Worm (Caenorhabditis elegans) whole organism, early embryonic: ENCODE data around the gene srh-239.

ENCODE experiments used
- B0310.2 ChIP-seq: sonication (generic microtip); optimal IDR thresholded peaks from 2 replicates; lab custom pipeline; 2016; ENCODE audit warnings: mild to moderate bottlenecking, missing genetic modification characterization, missing compliant biosample characterization
- F13C5.2 ChIP-seq: sonication (generic microtip); optimal IDR thresholded peaks from 2 replicates; lab custom pipeline; 2017; ENCODE audit warnings: mild to moderate bottlenecking, missing genetic modification characterization, inconsistent platforms, missing compliant biosample characterization
- aly-1 ChIP-seq: sonication (generic microtip); optimal IDR thresholded peaks from 2 replicates; lab custom pipeline; 2016; ENCODE audit warnings: missing genetic modification characterization, missing compliant biosample characterization
- ama-1 ChIP-seq: fragments of 150-350 bp; optimal IDR thresholded peaks from 2 replicates; lab custom pipeline; 2014
- ceh-13 ChIP-seq: fragments of 200-800 bp; sonication (Bioruptor generic); optimal IDR thresholded peaks from 2 replicates; lab custom pipeline; 2018; ENCODE audit warnings: mild to moderate bottlenecking, missing genetic modification characterization, missing compliant biosample characterization
- ceh-36 ChIP-seq: sonication (generic microtip); optimal IDR thresholded peaks from 2 replicates; lab custom pipeline; 2016; ENCODE audit warnings: missing genetic modification characterization, inconsistent platforms, missing compliant biosample characterization
- ets-7 ChIP-seq: sonication (generic microtip); optimal IDR thresholded peaks from 2 replicates; lab custom pipeline; 2016; ENCODE audit warnings: missing genotype, missing genetic modification characterization, missing compliant biosample characterization
- flt-1 ChIP-seq: fragments of 200-800 bp; sonication (Bioruptor generic); IDR thresholded peaks from 2 replicates; pipeline ENCODE4 v1.3.6; 2022; ENCODE audit warnings: missing genetic modification characterization, missing compliant biosample characterization
- hmbx-1 ChIP-seq: sonication (generic microtip); optimal IDR thresholded peaks from 2 replicates; lab custom pipeline; 2016; ENCODE audit warnings: mild to moderate bottlenecking, missing genetic modification characterization, missing compliant biosample characterization
- hmg-4 ChIP-seq: fragments of 200-800 bp; sonication (Bioruptor generic); optimal IDR thresholded peaks from 2 replicates; lab custom pipeline; 2018; ENCODE audit warnings: mild to moderate bottlenecking, missing genetic modification characterization, missing compliant biosample characterization
- hnd-1 ChIP-seq: sonication (generic microtip); optimal IDR thresholded peaks from 2 replicates; lab custom pipeline; 2016; ENCODE audit warnings: missing genetic modification characterization, missing compliant biosample characterization
- pes-1 ChIP-seq: fragments of 200-800 bp; sonication (Bioruptor generic); IDR thresholded peaks from 2 replicates; pipeline ENCODE4 v1.3.6; 2022; ENCODE audit warnings: missing genetic modification reagents, missing genetic modification characterization, missing compliant biosample characterization
- scrt-1 ChIP-seq: fragments of 200-800 bp; sonication (Bioruptor generic); IDR thresholded peaks from 2 replicates; pipeline ENCODE4 v1.3.6; 2022; ENCODE audit warnings: missing genetic modification characterization, missing compliant biosample characterization
- sea-1 ChIP-seq: fragments of 200-800 bp; sonication (Bioruptor generic); conservative IDR thresholded peaks from 2 replicates; pipeline ENCODE4 v1.3.6; 2022; ENCODE audit warnings: missing genetic modification characterization, missing compliant biosample characterization
- tbx-11 ChIP-seq: fragments of 200-800 bp; sonication (Bioruptor generic); IDR thresholded peaks from 2 replicates; pipeline ENCODE4 v1.3.6; 2022; ENCODE audit warnings: missing genetic modification characterization, missing compliant biosample characterization
- tbx-37 ChIP-seq: fragments of 200-800 bp; sonication (Bioruptor generic); conservative IDR thresholded peaks from 2 replicates; pipeline ENCODE4 v1.3.6; 2022; ENCODE audit warnings: missing genetic modification reagents, missing genetic modification characterization, missing compliant biosample characterization
- tra-4 ChIP-seq: sonication (generic microtip); optimal IDR thresholded peaks from 2 replicates; lab custom pipeline; 2017; ENCODE audit warnings: missing genetic modification characterization, missing compliant biosample characterization

The srh-239 gene

DNA sequence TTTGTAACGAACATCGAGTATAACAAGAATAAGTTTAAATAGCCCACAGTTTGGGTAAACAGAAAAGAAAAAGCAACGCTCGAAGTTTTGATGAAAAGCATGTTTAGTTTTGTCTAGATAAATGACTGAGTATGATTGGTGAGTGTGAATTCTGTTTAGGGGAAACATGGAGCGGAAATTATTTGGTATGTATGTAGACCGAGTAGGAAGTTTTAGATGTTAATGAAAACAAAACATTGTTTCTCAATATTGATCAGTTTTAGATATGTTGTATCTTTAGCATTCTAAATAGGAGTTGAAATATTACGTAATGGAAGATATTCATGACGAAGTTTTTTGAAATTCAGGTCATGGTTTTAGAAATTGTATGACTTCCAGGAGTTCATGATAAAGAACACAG is 32.9 kb upstream of the srh-239 start, which contains the start of gene srbc-63:
srbc-63 (minus strand) TSS at position 101 of the 400 bp plus-strand sequence.
- TF ChIP-seq flt-1: no peak
- TF ChIP-seq hmbx-1 (tag; lab: Kevin White, UChicago): no peak
- TF ChIP-seq tbx-11 (GFP tag; lab: Robert Waterston, UW): no peak
- TF ChIP-seq sea-1: no peak
- TF ChIP-seq tbx-37: no peak
- TF ChIP-seq ceh-36: no peak

DNA sequence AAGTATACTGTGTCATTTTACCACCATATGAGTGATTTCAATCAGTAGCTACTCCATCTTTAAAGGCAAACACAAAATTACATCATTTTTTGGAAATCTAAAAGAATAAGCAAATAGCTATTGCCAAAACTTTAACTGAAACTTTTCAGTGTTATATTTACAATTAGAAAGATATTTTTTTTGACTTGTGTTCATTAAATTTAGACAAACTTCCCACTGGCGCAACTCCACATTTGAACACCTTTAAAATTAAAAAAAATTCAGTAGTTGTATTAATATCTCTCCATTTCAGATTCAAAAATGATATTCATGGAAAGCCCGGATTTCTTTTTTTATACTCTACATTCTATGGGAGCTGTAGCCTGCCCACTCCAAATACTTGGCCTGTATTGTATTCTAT is 31.7 kb upstream of the srh-239 start, which contains the start of gene srh-264:
srh-264 (plus strand) TSS at position 301 of the 400 bp plus-strand sequence.
- TF ChIP-seq sea-1 (no peak), B0310.2 (tag; lab: Kevin White, UChicago) (no peak), tra-4 (tag; lab: Kevin White, UChicago) (no peak), aly-1 (tag; lab: Kevin White, UChicago) (no peak), ets-7 (no peak), pes-1 (no peak), ceh-13 (no peak), ama-1 (lab: Kevin White, UChicago) (no peak), hnd-1 (tag; lab: Kevin White, UChicago) (no peak), ceh-36 (no peak), F13C5.2 (tag; lab: Kevin White, UChicago) (no peak), tbx-11 (GFP tag; lab: Robert Waterston, UW) (no peak)

DNA sequence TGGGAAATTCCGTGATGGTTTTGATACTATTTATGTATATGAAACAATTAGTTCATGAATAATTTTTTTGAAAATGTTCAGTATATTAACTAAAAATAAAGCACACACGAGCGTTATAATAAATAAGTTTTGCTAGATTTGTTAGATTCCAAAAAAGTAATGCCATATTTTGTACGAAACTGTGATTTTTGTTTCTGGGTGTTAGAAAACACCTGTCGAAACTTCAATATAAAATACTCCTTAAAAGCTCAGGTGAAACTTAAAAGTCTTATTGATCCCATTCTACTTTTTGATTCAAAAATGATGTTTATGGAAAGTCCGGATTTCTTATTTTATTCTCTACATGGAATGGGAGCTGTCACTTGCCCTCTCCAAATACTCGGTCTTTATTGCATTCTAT is 29.6 kb upstream of the srh-239 start, which contains the start of gene srh-265:
srh-265 (plus strand) TSS at position 301 of the 400 bp plus-strand sequence.
- TF ChIP-seq sea-1: no peak
- no peak for TF ChIP-seq ceh-13
- no peak for TF ChIP-seq ama-1 (lab: Kevin White, UChicago)
- no peak for TF ChIP-seq aly-1 (tag; lab: Kevin White, UChicago)
- no peak for TF ChIP-seq tbx-37
- no peak for TF ChIP-seq hnd-1 (tag; lab: Kevin White, UChicago)
- no peak for TF ChIP-seq hmbx-1 (tag; lab: Kevin White, UChicago)
- no peak for TF ChIP-seq hmg-4 (GFP tag; lab: Kevin White, UChicago)
- TF ChIP-seq ets-7: no peak
- TF ChIP-seq tra-4 (tag; lab: Kevin White, UChicago): no peak
- TF ChIP-seq flt-1: no peak
- no peak for TF ChIP-seq pes-1
- TF ChIP-seq ceh-36: no peak
- no peak for TF ChIP-seq tbx-11 (GFP tag; lab: Robert Waterston, UW)

DNA sequence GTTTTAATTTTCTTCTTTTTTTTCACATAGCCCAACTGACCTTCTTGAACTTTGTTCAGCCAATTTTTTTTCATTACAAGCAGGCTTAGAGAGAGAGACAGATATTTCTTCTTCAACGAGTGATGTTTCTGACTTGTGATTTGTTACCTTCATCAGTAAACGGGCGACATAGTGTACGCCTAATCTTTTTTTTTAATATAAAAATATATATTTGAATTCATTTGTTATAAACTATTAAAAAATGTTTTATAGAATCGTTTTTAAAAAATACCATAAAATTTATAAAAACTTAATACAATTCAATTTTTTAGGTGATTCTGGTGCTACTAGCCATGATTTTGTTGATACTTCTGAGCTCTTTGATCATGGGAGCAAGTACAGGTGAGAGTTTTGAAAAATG is 27.7 kb upstream of the srh-239 start, which contains the start of gene T06E6.10:
T06E6.10 (plus strand) TSS at position 301 of the 400 bp plus-strand sequence.
- TF ChIP-seq tbx-37: no peak
- TF ChIP-seq aly-1 (tag; lab: Kevin White, UChicago): no peak
- TF ChIP-seq hnd-1 (tag; lab: Kevin White, UChicago): no peak
- no peak for TF ChIP-seq ets-7
- no peak for TF ChIP-seq ceh-36
- TF ChIP-seq tbx-11 (GFP tag; lab: Robert Waterston, UW): no peak
- no peak for TF ChIP-seq hmg-4 (GFP tag; lab: Kevin White, UChicago)
- TF ChIP-seq ceh-13: no peak

DNA sequence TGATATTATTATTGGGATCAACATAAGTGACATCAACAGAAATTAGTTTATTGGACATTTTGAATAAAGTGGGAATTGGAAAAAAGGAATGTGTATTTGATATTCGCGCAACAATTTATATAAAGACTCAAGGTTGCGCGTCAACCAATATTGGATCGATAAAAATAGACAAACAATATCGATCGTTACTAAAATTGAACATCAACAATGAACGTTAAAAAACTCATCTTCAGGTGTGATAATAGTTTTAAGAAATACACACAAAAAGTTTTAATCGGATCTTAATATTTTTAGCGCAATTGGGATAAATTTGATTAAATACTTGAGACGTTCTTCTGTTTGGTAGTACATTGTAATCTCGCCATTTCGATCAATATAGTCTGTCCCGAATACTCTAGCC is 21.9 kb upstream of the srh-239 start, which contains the start of gene fbxa-104:
fbxa-104 (minus strand) TSS at position 83 of the 400 bp plus-strand sequence.
- TF ChIP-seq hmg-4 (GFP tag; lab: Kevin White, UChicago): no peak
- no peak for TF ChIP-seq pes-1
- TF ChIP-seq ets-7: no peak
- no peak for TF ChIP-seq hmbx-1 (tag; lab: Kevin White, UChicago)
- no peak for TF ChIP-seq tra-4 (tag; lab: Kevin White, UChicago)
- TF ChIP-seq hnd-1 (tag; lab: Kevin White, UChicago): no peak
- no peak for TF ChIP-seq tbx-11 (GFP tag; lab: Robert Waterston, UW)
- TF ChIP-seq sea-1: no peak
- TF ChIP-seq scrt-1 (GFP tag; lab: Robert Waterston, UW): no peak
- no peak for TF ChIP-seq B0310.2 (tag; lab: Kevin White, UChicago)
- TF ChIP-seq ceh-13: no peak
- no peak for TF ChIP-seq flt-1
- TF ChIP-seq tbx-37: no peak
- no peak for TF ChIP-seq ceh-36
- TF ChIP-seq ama-1 (lab: Kevin White, UChicago): no peak
- no peak for TF ChIP-seq F13C5.2 (tag; lab: Kevin White, UChicago)
- no peak for TF ChIP-seq aly-1 (tag; lab: Kevin White, UChicago)

DNA sequence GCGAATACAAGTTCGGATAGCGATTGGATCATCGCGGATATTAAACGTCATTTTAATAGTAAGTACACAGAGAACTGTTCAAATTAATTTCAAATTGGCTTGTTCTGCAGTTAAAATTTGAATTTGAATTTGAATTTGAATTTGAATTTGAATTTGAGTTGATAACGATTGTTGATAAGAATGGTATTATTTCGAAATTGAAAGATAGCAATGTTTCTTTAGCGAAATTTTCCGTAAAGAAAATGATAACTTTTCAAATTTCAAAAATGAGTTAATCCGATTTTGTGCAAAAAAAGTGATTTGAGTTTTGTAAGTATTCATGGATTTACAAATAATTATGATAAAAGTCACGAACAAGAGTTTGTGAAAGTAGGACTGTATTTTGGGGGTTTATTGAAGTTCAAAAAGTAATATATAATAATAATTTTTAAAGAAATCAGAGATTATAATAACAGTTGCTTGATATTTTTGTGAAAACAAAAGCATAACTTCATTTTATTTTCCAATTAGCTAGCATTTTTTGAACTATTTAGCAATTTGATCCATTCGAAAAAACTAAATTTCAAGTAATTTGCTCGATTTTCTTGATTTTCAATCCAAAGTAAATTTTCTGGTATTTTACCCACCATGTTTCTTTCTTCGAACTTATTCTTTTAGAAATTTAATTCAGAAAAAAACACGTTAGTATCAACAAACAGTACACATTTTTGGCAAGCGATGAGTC is 20.0 kb upstream of the srh-239 start, which contains the start of gene Y36E3A.2:
Y36E3A.2 (plus strand) TSS at position 674 of the 724 bp plus-strand sequence.
- TF ChIP-seq scrt-1 (GFP tag; lab: Robert Waterston, UW) (no peak), hmg-4 (GFP tag; lab: Kevin White, UChicago) (no peak), flt-1 (no peak), ceh-13 (no peak), ets-7 (no peak), ceh-36 (no peak), pes-1 (no peak), hnd-1 (tag; lab: Kevin White, UChicago) (no peak), sea-1 (no peak), tbx-11 (GFP tag; lab: Robert Waterston, UW) (no peak), F13C5.2 (tag; lab: Kevin White, UChicago) (no peak), tra-4 (tag; lab: Kevin White, UChicago) (no peak), tbx-37 (no peak)

DNA sequence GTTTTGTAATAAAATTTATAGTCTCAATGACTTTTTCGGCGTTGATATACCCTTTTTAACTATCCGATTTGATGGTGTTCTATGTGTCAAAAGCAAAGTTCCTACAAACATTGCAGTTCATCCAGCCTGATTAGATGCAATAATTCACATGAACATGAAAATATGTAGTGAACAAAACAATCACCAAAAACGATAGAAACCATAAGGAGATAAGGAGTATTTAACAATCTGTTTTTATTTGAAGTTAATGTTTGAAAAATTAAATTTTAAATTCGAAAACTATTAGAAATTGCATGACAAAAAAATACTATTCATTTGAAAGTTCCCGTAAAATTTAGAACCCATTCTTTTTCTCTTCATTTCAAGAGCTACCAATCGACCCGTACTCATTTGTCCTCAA is 18.6 kb upstream of the srh-239 start, which contains the start of gene fbxa-209:
fbxa-209 (minus strand) TSS at position 101 of the 400 bp plus-strand sequence.
- TF ChIP-seq ceh-13: no peak
- no peak for TF ChIP-seq pes-1
- no peak for TF ChIP-seq scrt-1 (GFP tag; lab: Robert Waterston, UW)
- TF ChIP-seq ceh-36: no peak
- no peak for TF ChIP-seq hmbx-1 (tag; lab: Kevin White, UChicago)
- no peak for TF ChIP-seq sea-1
- TF ChIP-seq tra-4 (tag; lab: Kevin White, UChicago): no peak
- TF ChIP-seq hnd-1 (tag; lab: Kevin White, UChicago): no peak
- TF ChIP-seq tbx-11 (GFP tag; lab: Robert Waterston, UW): no peak
- TF ChIP-seq flt-1: no peak
- TF ChIP-seq ama-1 (lab: Kevin White, UChicago): no peak
- TF ChIP-seq aly-1 (tag; lab: Kevin White, UChicago): no peak
- no peak for TF ChIP-seq ets-7
- no peak for TF ChIP-seq B0310.2 (tag; lab: Kevin White, UChicago)
- TF ChIP-seq hmg-4 (GFP tag; lab: Kevin White, UChicago): no peak
- TF ChIP-seq F13C5.2 (tag; lab: Kevin White, UChicago): no peak
- TF ChIP-seq tbx-37: no peak
